Fruit fly (Drosophila melanogaster) whole organism, wandering third instar larva: ENCODE data around the gene euc.
A peak's percentile ranks its signal among the peaks of the same experiment; 100 is the strongest.

Experiments used
- Abd-B ChIP-seq: fragments of >200 bp; optimal IDR thresholded peaks from 2 replicates; lab custom pipeline; 2017; ENCODE audit warnings: missing biosample characterization, missing genetic modification characterization
- CG32264 ChIP-seq: fragments of 200-800 bp; sonication (Bioruptor generic); optimal IDR thresholded peaks from 2 replicates; lab custom pipeline; 2016; ENCODE audit warnings: missing biosample characterization, missing genetic modification characterization
- CG9705 ChIP-seq: fragments of 200-800 bp; sonication (Bioruptor generic); optimal IDR thresholded peaks from 2 replicates; lab custom pipeline; 2018; ENCODE audit warnings: missing biosample characterization, mild to moderate bottlenecking, missing genetic modification characterization
- CrebA ChIP-seq: fragments of 200-800 bp; sonication (Bioruptor generic); optimal IDR thresholded peaks from 2 replicates; lab custom pipeline; 2016; ENCODE audit warnings: missing biosample characterization, mild to moderate bottlenecking, missing genetic modification characterization, borderline replicate concordance
- Dfd ChIP-seq: fragments of >200 bp; optimal IDR thresholded peaks from 2 replicates; lab custom pipeline; 2017; ENCODE audit warnings: missing biosample characterization, missing genetic modification characterization
- Dif ChIP-seq: fragments of 200-275, 200-300 bp; sonication (Bioruptor generic); optimal IDR thresholded peaks from 2 replicates; lab custom pipeline; 2018; ENCODE audit warnings: missing biosample characterization, missing genetic modification characterization; ENCODE audit not compliant: partially characterized antibody
- GATAd ChIP-seq: sonication (Bioruptor generic); optimal IDR thresholded peaks from 2 replicates; lab custom pipeline; 2016; ENCODE audit warnings: missing biosample characterization, missing genetic modification characterization
- HLH106 ChIP-seq: fragments of 200-800 bp; optimal IDR thresholded peaks from 3 replicates; lab custom pipeline; 2019; ENCODE audit warnings: missing biosample characterization, mild to moderate bottlenecking, missing genetic modification characterization, moderate library complexity
- Hnf4 ChIP-seq: fragments of 200-800 bp; sonication (Bioruptor generic); optimal IDR thresholded peaks from 2 replicates; lab custom pipeline; 2016; ENCODE audit warnings: missing biosample characterization, mild to moderate bottlenecking, missing genetic modification characterization
- Hr78 ChIP-seq: fragments of >200 bp; optimal IDR thresholded peaks from 2 replicates; lab custom pipeline; 2017; ENCODE audit warnings: missing biosample characterization, missing genetic modification characterization
- Hr83 ChIP-seq: fragments of 200-300 bp; sonication (Bioruptor generic); optimal IDR thresholded peaks from 2 replicates; lab custom pipeline; 2016; ENCODE audit warnings: missing biosample characterization, mild to moderate bottlenecking, missing genetic modification characterization, moderate library complexity; ENCODE audit not compliant: poor library complexity, severe bottlenecking
- Jra ChIP-seq: sonication (Bioruptor generic); optimal IDR thresholded peaks from 2 replicates; lab custom pipeline; 2016; ENCODE audit warnings: missing biosample characterization, missing genetic modification characterization
- Mio ChIP-seq: sonication (Bioruptor generic); optimal IDR thresholded peaks from 2 replicates; lab custom pipeline; 2016; ENCODE audit warnings: missing biosample characterization, missing genetic modification characterization
- Myc ChIP-seq: fragments of >200 bp; optimal IDR thresholded peaks from 2 replicates; lab custom pipeline; 2017
- N ChIP-seq: fragments of >200 bp; optimal IDR thresholded peaks from 2 replicates; lab custom pipeline; 2018; ENCODE audit warnings: missing biosample characterization, missing external identifiers, missing genetic modification characterization
- OdsH ChIP-seq: fragments of 200-800 bp; sonication (Bioruptor generic); optimal IDR thresholded peaks from 2 replicates; lab custom pipeline; 2016; ENCODE audit warnings: missing biosample characterization, mild to moderate bottlenecking, missing genetic modification characterization
- Rel ChIP-seq, 2 experiments: fragments of 200-800 bp; sonication (Bioruptor generic) in 1 of 2; optimal IDR thresholded peaks; 2 replicates in 1 of 2; 3 replicates in 1 of 2; lab custom pipeline; 2016 to 2019; ENCODE audit warnings: mild to moderate bottlenecking in 2 of 2, missing biosample characterization in 2 of 2, missing genetic modification characterization in 2 of 2, moderate library complexity in 1 of 2
- Sp1 ChIP-seq: fragments of 200-800 bp; sonication (Bioruptor generic); optimal IDR thresholded peaks from 3 replicates; lab custom pipeline; 2019; ENCODE audit warnings: missing biosample characterization, mild to moderate bottlenecking, missing genetic modification characterization, moderate library complexity
- Vsx2 ChIP-seq: fragments of 200-300, 225-300 bp; sonication (Bioruptor generic); optimal IDR thresholded peaks from 2 replicates; lab custom pipeline; 2018; ENCODE audit warnings: missing biosample characterization, missing genetic modification characterization; ENCODE audit not compliant: partially characterized antibody
- br ChIP-seq: fragments of 200-800 bp; sonication (Bioruptor generic); optimal IDR thresholded peaks from 2 replicates; lab custom pipeline; 2016; ENCODE audit warnings: missing biosample characterization, missing genetic modification characterization
- brk ChIP-seq: fragments of 200-800 bp; sonication (Bioruptor generic); optimal IDR thresholded peaks from 2 replicates; lab custom pipeline; 2016; ENCODE audit warnings: missing biosample characterization, mild to moderate bottlenecking, missing genetic modification characterization
- dl ChIP-seq, 2 experiments: fragments of 175-275, 200-275 bp in 1 of 2; fragments of 200-275 bp in 1 of 2; sonication (Bioruptor generic); optimal IDR thresholded peaks; lab custom pipeline; 2018; ENCODE audit warnings: mild to moderate bottlenecking in 2 of 2, missing biosample characterization in 2 of 2, missing genetic modification characterization in 2 of 2, moderate library complexity in 2 of 2; ENCODE audit not compliant: partially characterized antibody in 2 of 2, insufficient read depth in 1 of 2
- dmrt93B ChIP-seq: fragments of 200-800 bp; sonication (Bioruptor generic); optimal IDR thresholded peaks from 2 replicates; lab custom pipeline; 2018; ENCODE audit warnings: missing biosample characterization, mild to moderate bottlenecking, missing genetic modification characterization
- dsf ChIP-seq: sonication (Bioruptor generic); optimal IDR thresholded peaks from 2 replicates; lab custom pipeline; 2016; ENCODE audit warnings: missing biosample characterization, missing genetic modification characterization, borderline replicate concordance
- ey ChIP-seq: fragments of 200-800 bp; sonication (Bioruptor generic); optimal IDR thresholded peaks from 2 replicates; lab custom pipeline; 2016; ENCODE audit warnings: missing biosample characterization, missing genetic modification characterization
- foxo ChIP-seq, 2 experiments: fragments of 200-800 bp; sonication (Bioruptor generic); optimal IDR thresholded peaks; 2 replicates in 1 of 2; 3 replicates in 1 of 2; lab custom pipeline; 2016 to 2017; ENCODE audit warnings: missing biosample characterization in 2 of 2, missing genetic modification characterization in 2 of 2
- fru ChIP-seq: fragments of 200-800 bp; sonication (Bioruptor generic); optimal IDR thresholded peaks from 3 replicates; lab custom pipeline; 2016; ENCODE audit warnings: missing biosample characterization, mild to moderate bottlenecking, missing genetic modification characterization
- h ChIP-seq: fragments of 200-800 bp; sonication (Bioruptor generic); optimal IDR thresholded peaks from 3 replicates; lab custom pipeline; 2016; ENCODE audit warnings: missing biosample characterization, mild to moderate bottlenecking, missing genetic modification characterization
- jim ChIP-seq: fragments of 175-275, 200-325 bp; sonication (Bioruptor generic); optimal IDR thresholded peaks from 2 replicates; lab custom pipeline; 2016; ENCODE audit warnings: missing biosample characterization, mild to moderate bottlenecking, missing genetic modification characterization
- lola ChIP-seq: fragments of >200 bp; optimal IDR thresholded peaks from 2 replicates; lab custom pipeline; 2017; ENCODE audit warnings: missing biosample characterization, missing genetic modification characterization
- pan ChIP-seq: fragments of >200 bp; optimal IDR thresholded peaks from 2 replicates; lab custom pipeline; 2017
- psq ChIP-seq: fragments of 200-800 bp; sonication (Bioruptor generic); optimal IDR thresholded peaks from 3 replicates; lab custom pipeline; 2017; ENCODE audit warnings: missing biosample characterization, mild to moderate bottlenecking, missing genetic modification characterization, moderate library complexity
- rgr ChIP-seq: fragments of 200-800 bp; sonication (Bioruptor generic); optimal IDR thresholded peaks from 3 replicates; lab custom pipeline; 2016; ENCODE audit warnings: missing biosample characterization, mild to moderate bottlenecking, missing genetic modification characterization
- sage ChIP-seq: fragments of 200-800 bp; sonication (Bioruptor generic); optimal IDR thresholded peaks from 2 replicates; lab custom pipeline; 2016; ENCODE audit warnings: missing biosample characterization, mild to moderate bottlenecking, missing genetic modification characterization
- sv ChIP-seq: fragments of 200-800 bp; sonication (Bioruptor generic); optimal IDR thresholded peaks from 3 replicates; lab custom pipeline; 2016; ENCODE audit warnings: missing biosample characterization, missing genetic modification characterization
- tai ChIP-seq: sonication (Bioruptor generic); optimal IDR thresholded peaks from 2 replicates; lab custom pipeline; 2016; ENCODE audit warnings: missing biosample characterization, missing genetic modification characterization
- usp ChIP-seq: fragments of >200 bp; optimal IDR thresholded peaks from 2 replicates; lab custom pipeline; 2017; ENCODE audit warnings: missing biosample characterization, missing genetic modification characterization
- woc ChIP-seq: sonication (Bioruptor generic); optimal IDR thresholded peaks from 2 replicates; lab custom pipeline; 2016; ENCODE audit warnings: missing biosample characterization, mild to moderate bottlenecking, missing genetic modification characterization

euc gene

dm6 chr3R:18989819-18990137, 11.2 kb upstream of the euc start:
- TF ChIP-seq Myc, result no peak
- TF ChIP-seq Abd-B (GFP tag; lab: Kevin White, UChicago), result no peak
- TF ChIP-seq, all 38 proteins: peak for 0

dm6 chr3R:18988957-18989818, 10.6 kb upstream of the euc start:
- no peak for TF ChIP-seq h (GFP tag; lab: Kevin White, UChicago)
- no peak for TF ChIP-seq Jra

- TF ChIP-seq tai (no peak), HLH106 (tag; lab: Kevin White, UChicago) (no peak), CrebA (GFP tag; lab: Kevin White, UChicago) (no peak), rgr (GFP tag; lab: Kevin White, UChicago) (peak; percentile 3), Mio (GFP tag; lab: Kevin White, UChicago) (no peak), Abd-B (GFP tag; lab: Kevin White, UChicago) (no peak), Jra (no peak), Hr83 (GFP tag; lab: Kevin White, UChicago) (no peak), Vsx2 (no peak), psq (peak; percentile 19), OdsH (GFP tag; lab: Kevin White, UChicago) (peak; percentile 10), Sp1 (GFP tag; lab: Kevin White, UChicago) (no peak), Myc (no peak), br (GFP tag; lab: Kevin White, UChicago) (no peak), sv (GFP tag; lab: Kevin White, UChicago) (no peak), CG32264 (no peak), Hnf4 (GFP tag; lab: Kevin White, UChicago) (peak; percentile 4), h (GFP tag; lab: Kevin White, UChicago) (peak; percentile 45), dmrt93B (GFP tag; lab: Kevin White, UChicago) (no peak), sage (GFP tag; lab: Kevin White, UChicago) (no peak), Dif (GFP tag; lab: Kevin White, UChicago) (peak; percentile 19), woc (GFP tag; lab: Kevin White, UChicago) (peak; percentile 1), lola (no peak), ey (peak; percentile 8), brk (GFP tag; lab: Kevin White, UChicago) (no peak), Hr78 (GFP tag; lab: Kevin White, UChicago) (no peak), dl (GFP tag; optimal IDR thresholded peaks at IDR 0.05; lab: Kevin White, UChicago; ENCODE audit: insufficient read depth in 1 of 2, partially characterized antibody in 2 of 2) (no peak), Dfd (GFP tag; lab: Kevin White, UChicago) (no peak), dsf (GFP tag; lab: Kevin White, UChicago) (no peak), foxo (GFP tag; optimal IDR thresholded peaks at IDR 0.05; lab: Kevin White, UChicago) (peak in 1 of 2 experiments; percentile 15), usp (GFP tag; lab: Kevin White, UChicago) (no peak), pan (lab: Kevin White, UChicago) (no peak), jim (GFP tag; lab: Kevin White, UChicago) (no peak), CG9705 (GFP tag; lab: Kevin White, UChicago) (no peak), N (GFP tag; lab: Kevin White, UChicago) (no peak), Rel (GFP tag; optimal IDR thresholded peaks at IDR 0.05; lab: Kevin White, UChicago) (no peak), Rel (tag; optimal IDR thresholded peaks at IDR 0.05; lab: Kevin White, UChicago) (peak; percentile 90), fru (GFP tag; lab: Kevin White, UChicago) (peak; percentile 34), GATAd (GFP tag; lab: Kevin White, UChicago) (no peak)
Observed at dm6 chr3R:18987428-18988416, 9.1 kb upstream of the euc start.
